Worm (Caenorhabditis elegans) whole organism, mixed stage, embryonic: ENCODE results near the gene gcy-18.

Experiments
- M03D4.4 ChIP-seq: sonication (generic microtip); optimal IDR thresholded peaks from 2 replicates; lab custom pipeline; 2017; ENCODE audit warnings: mild to moderate bottlenecking, missing genetic modification characterization, missing compliant biosample characterization
- bed-3 ChIP-seq: fragments of 200-800 bp; sonication (Bioruptor generic); optimal IDR thresholded peaks from 3 replicates; lab custom pipeline; 2018; ENCODE audit warnings: mild to moderate bottlenecking, missing genetic modification characterization, moderate library complexity, missing compliant biosample characterization
- blmp-1 ChIP-seq: fragments of 150-350 bp; optimal IDR thresholded peaks from 2 replicates; lab custom pipeline; 2014; ENCODE audit warnings: missing biosample characterization, missing genetic modification characterization
- ceh-39 ChIP-seq: fragments of 150-350 bp; optimal IDR thresholded peaks from 2 replicates; lab custom pipeline; 2014; ENCODE audit warnings: missing biosample characterization, missing genetic modification characterization
- ceh-43 ChIP-seq: fragments of 200-800 bp; sonication (Bioruptor generic); optimal IDR thresholded peaks from 2 replicates; lab custom pipeline; 2018; ENCODE audit warnings: mild to moderate bottlenecking, missing genetic modification characterization, moderate library complexity, missing compliant biosample characterization
- cnd-1 ChIP-seq: fragments of 200-800 bp; sonication (Bioruptor generic); optimal IDR thresholded peaks from 2 replicates; lab custom pipeline; 2018; ENCODE audit warnings: mild to moderate bottlenecking, missing genetic modification characterization, missing compliant biosample characterization
- drap-1 ChIP-seq: fragments of 200-800 bp; sonication (Bioruptor generic); optimal IDR thresholded peaks from 3 replicates; lab custom pipeline; 2018; ENCODE audit warnings: mild to moderate bottlenecking, missing genetic modification characterization, missing compliant biosample characterization
- elt-1 ChIP-seq: sonication (generic microtip); optimal IDR thresholded peaks from 2 replicates; lab custom pipeline; 2017; ENCODE audit warnings: missing genetic modification characterization, mild to moderate bottlenecking, missing compliant biosample characterization, antibody characterized with exemption, moderate library complexity, borderline replicate concordance; ENCODE audit not compliant: insufficient read depth
- elt-3 ChIP-seq: fragments of 150-350 bp; optimal IDR thresholded peaks from 2 replicates; lab custom pipeline; 2014; ENCODE audit warnings: missing biosample characterization, missing genetic modification characterization
- flh-1 ChIP-seq: fragments of 200-800 bp; sonication (Bioruptor generic); optimal IDR thresholded peaks from 2 replicates; lab custom pipeline; 2018; ENCODE audit warnings: mild to moderate bottlenecking, missing genetic modification characterization, moderate library complexity, missing compliant biosample characterization
- hlh-1 ChIP-seq: fragments of 150-350 bp; optimal IDR thresholded peaks from 2 replicates; lab custom pipeline; 2014; ENCODE audit warnings: missing biosample characterization, missing genetic modification reagents, missing genetic modification characterization
- lin-13 ChIP-seq: fragments of 150-350 bp; optimal IDR thresholded peaks from 2 replicates; lab custom pipeline; 2014; ENCODE audit warnings: missing biosample characterization, missing genetic modification characterization
- lsy-2 ChIP-seq: fragments of 150-350 bp; optimal IDR thresholded peaks from 2 replicates; lab custom pipeline; 2014; ENCODE audit warnings: missing biosample characterization, missing genetic modification characterization
- mab-5 ChIP-seq: fragments of 150-350 bp; optimal IDR thresholded peaks from 2 replicates; lab custom pipeline; 2014; ENCODE audit warnings: missing biosample characterization, missing genetic modification characterization
- mep-1 ChIP-seq: fragments of 150-350 bp; optimal IDR thresholded peaks from 2 replicates; lab custom pipeline; 2017; ENCODE audit warnings: missing biosample characterization, missing genetic modification reagents, missing genetic modification characterization, inconsistent platforms
- nhr-12 ChIP-seq: fragments of 150-350 bp; optimal IDR thresholded peaks from 2 replicates; lab custom pipeline; 2014; ENCODE audit warnings: missing biosample characterization, missing genetic modification characterization
- nhr-2 ChIP-seq: fragments of 150-350 bp; optimal IDR thresholded peaks from 2 replicates; lab custom pipeline; 2014; ENCODE audit warnings: missing biosample characterization, missing genetic modification characterization
- nhr-237 ChIP-seq: fragments of 150-350 bp; optimal IDR thresholded peaks from 2 replicates; lab custom pipeline; 2014; ENCODE audit warnings: missing biosample characterization, missing genetic modification characterization
- nhr-28 ChIP-seq: fragments of 150-350 bp; optimal IDR thresholded peaks from 2 replicates; lab custom pipeline; 2014; ENCODE audit warnings: missing biosample characterization, missing genetic modification characterization
- nhr-76 ChIP-seq: sonication (generic microtip); optimal IDR thresholded peaks from 2 replicates; lab custom pipeline; 2017; ENCODE audit warnings: missing biosample characterization, missing genetic modification characterization
- pha-4 ChIP-seq: fragments of 150-350 bp; optimal IDR thresholded peaks from 2 replicates; lab custom pipeline; 2018; ENCODE audit warnings: missing biosample characterization, missing genetic modification reagents, missing genetic modification characterization
- sem-2 ChIP-seq: fragments of 200-800 bp; sonication (Bioruptor generic); optimal IDR thresholded peaks from 2 replicates; lab custom pipeline; 2018; ENCODE audit warnings: mild to moderate bottlenecking, missing genetic modification characterization, missing compliant biosample characterization
- snpc-4 ChIP-seq: fragments of 150-350 bp; optimal IDR thresholded peaks from 2 replicates; lab custom pipeline; 2014; ENCODE audit warnings: missing biosample characterization, missing genetic modification characterization
- sptf-1 ChIP-seq: sonication (generic microtip); optimal IDR thresholded peaks from 2 replicates; lab custom pipeline; 2017; ENCODE audit warnings: mild to moderate bottlenecking, missing genetic modification characterization, moderate library complexity, missing compliant biosample characterization
- unc-120 ChIP-seq: sonication (generic microtip); optimal IDR thresholded peaks from 2 replicates; lab custom pipeline; 2017; ENCODE audit warnings: missing genetic modification characterization, missing compliant biosample characterization; ENCODE audit not compliant: poor library complexity, severe bottlenecking
- unc-39 ChIP-seq: fragments of 150-350 bp; optimal IDR thresholded peaks from 2 replicates; lab custom pipeline; 2014; ENCODE audit warnings: missing biosample characterization, missing genetic modification characterization
- zip-8 ChIP-seq: fragments of 150-350 bp; optimal IDR thresholded peaks from 2 replicates; lab custom pipeline; 2014; ENCODE audit warnings: missing biosample characterization, missing genetic modification characterization
- ztf-11 ChIP-seq: fragments of 150-350 bp; optimal IDR thresholded peaks from 2 replicates; lab custom pipeline; 2014; ENCODE audit warnings: missing biosample characterization, missing genetic modification characterization

gcy-18 gene

ce11 chrIV:12897146-12897545, 37.2 kb downstream of the gcy-18 start:
- TF ChIP-seq bed-3 (GFP tag; lab: Kevin White, UChicago), result no peak
- no peak for TF ChIP-seq cnd-1 (tag; lab: Kevin White, UChicago)
- TF ChIP-seq mab-5 (tag; lab: Kevin White, UChicago), result no peak
- no peak for TF ChIP-seq ztf-11
- TF ChIP-seq hlh-1 (tag; lab: Kevin White, UChicago), result no peak
- TF ChIP-seq drap-1 (GFP tag; lab: Kevin White, UChicago), result no peak
- no peak for TF ChIP-seq lsy-2
- TF ChIP-seq elt-1 (tag; lab: Kevin White, UChicago), result no peak
- TF ChIP-seq zip-8 (tag; lab: Kevin White, UChicago), result no peak
- TF ChIP-seq unc-39, result no peak
- TF ChIP-seq nhr-2, result no peak
- no peak for TF ChIP-seq elt-3 (tag; lab: Kevin White, UChicago)
- TF ChIP-seq, all 35 proteins: peak for 0

ce11 chrIV:12898823-12899222, 38.9 kb downstream of the gcy-18 start:
- no peak for TF ChIP-seq mep-1
- TF ChIP-seq blmp-1, result no peak

ce11 chrIV:12899392-12899791, 39.5 kb downstream of the gcy-18 start, which contains the start of gene K08D8.9:
Gene K08D8.9, plus strand, starts transcription at chrIV:12899692.
- TF ChIP-seq nhr-12 (tag; lab: Kevin White, UChicago), result no peak

- TF ChIP-seq sptf-1 (tag; lab: Kevin White, UChicago) (no peak), hlh-1 (tag; lab: Kevin White, UChicago) (no peak), M03D4.4 (tag; lab: Kevin White, UChicago) (no peak)
These were observed 40.4 kb downstream of the gcy-18 start, which contains the start of gene K08D8.10 for ce11 chrIV:12900267-12900666. Gene K08D8.10, plus strand, starts transcription at chrIV:12900567.

ce11 chrIV:12901602-12902001, 41.7 kb downstream of the gcy-18 start:
- no peak for TF ChIP-seq pha-4
- TF ChIP-seq sem-2, result no peak
- TF ChIP-seq snpc-4 (tag; lab: Kevin White, UChicago), result no peak
- TF ChIP-seq elt-3 (tag; lab: Kevin White, UChicago), result no peak
- TF ChIP-seq elt-1 (tag; lab: Kevin White, UChicago), result no peak
- no peak for TF ChIP-seq nhr-237 (tag; lab: Kevin White, UChicago)
- no peak for TF ChIP-seq nhr-2

ce11 chrIV:12902430-12903110, 42.7 kb downstream of the gcy-18 start, which contains the start of gene K08D8.2:
Gene K08D8.2, plus strand, starts transcription at chrIV:12903060.
- TF ChIP-seq sem-2 (no peak), flh-1 (GFP tag; lab: Kevin White, UChicago) (no peak), unc-120 (tag; lab: Kevin White, UChicago) (no peak), hlh-1 (tag; lab: Kevin White, UChicago) (no peak), drap-1 (GFP tag; lab: Kevin White, UChicago) (no peak), ceh-43 (GFP tag; lab: Kevin White, UChicago) (no peak), lin-13 (tag; lab: Kevin White, UChicago) (no peak), M03D4.4 (tag; lab: Kevin White, UChicago) (no peak), nhr-28 (tag; lab: Kevin White, UChicago) (no peak), nhr-76 (tag; lab: Kevin White, UChicago) (no peak), lsy-2 (no peak), bed-3 (GFP tag; lab: Kevin White, UChicago) (no peak), nhr-2 (no peak), mab-5 (tag; lab: Kevin White, UChicago) (no peak), ceh-39 (no peak), blmp-1 (no peak), nhr-237 (tag; lab: Kevin White, UChicago) (no peak)

ce11 chrIV:12903687-12904086, 43.8 kb downstream of the gcy-18 start:
- TF ChIP-seq pha-4 (no peak), unc-120 (tag; lab: Kevin White, UChicago) (no peak), flh-1 (GFP tag; lab: Kevin White, UChicago) (no peak), cnd-1 (tag; lab: Kevin White, UChicago) (no peak), ceh-39 (no peak), ceh-43 (GFP tag; lab: Kevin White, UChicago) (no peak)
